Worm (Caenorhabditis elegans) whole organism, early embryonic: ENCODE data around the gene oig-5.

Experiments used
- B0310.2 ChIP-seq: sonication (generic microtip); optimal IDR thresholded peaks from 2 replicates; lab custom pipeline; 2016; ENCODE audit warnings: mild to moderate bottlenecking, missing genetic modification characterization, missing compliant biosample characterization
- F13C5.2 ChIP-seq: sonication (generic microtip); optimal IDR thresholded peaks from 2 replicates; lab custom pipeline; 2017; ENCODE audit warnings: mild to moderate bottlenecking, missing genetic modification characterization, inconsistent platforms, missing compliant biosample characterization
- aly-1 ChIP-seq: sonication (generic microtip); optimal IDR thresholded peaks from 2 replicates; lab custom pipeline; 2016; ENCODE audit warnings: missing genetic modification characterization, missing compliant biosample characterization
- ama-1 ChIP-seq: fragments of 150-350 bp; optimal IDR thresholded peaks from 2 replicates; lab custom pipeline; 2014
- ceh-13 ChIP-seq: fragments of 200-800 bp; sonication (Bioruptor generic); optimal IDR thresholded peaks from 2 replicates; lab custom pipeline; 2018; ENCODE audit warnings: mild to moderate bottlenecking, missing genetic modification characterization, missing compliant biosample characterization
- ceh-36 ChIP-seq: sonication (generic microtip); optimal IDR thresholded peaks from 2 replicates; lab custom pipeline; 2016; ENCODE audit warnings: missing genetic modification characterization, inconsistent platforms, missing compliant biosample characterization
- hmbx-1 ChIP-seq: sonication (generic microtip); optimal IDR thresholded peaks from 2 replicates; lab custom pipeline; 2016; ENCODE audit warnings: mild to moderate bottlenecking, missing genetic modification characterization, missing compliant biosample characterization
- hmg-4 ChIP-seq: fragments of 200-800 bp; sonication (Bioruptor generic); optimal IDR thresholded peaks from 2 replicates; lab custom pipeline; 2018; ENCODE audit warnings: mild to moderate bottlenecking, missing genetic modification characterization, missing compliant biosample characterization
- pes-1 ChIP-seq: fragments of 200-800 bp; sonication (Bioruptor generic); IDR thresholded peaks from 2 replicates; pipeline ENCODE4 v1.3.6; 2022; ENCODE audit warnings: missing genetic modification reagents, missing genetic modification characterization, missing compliant biosample characterization
- scrt-1 ChIP-seq: fragments of 200-800 bp; sonication (Bioruptor generic); IDR thresholded peaks from 2 replicates; pipeline ENCODE4 v1.3.6; 2022; ENCODE audit warnings: missing genetic modification characterization, missing compliant biosample characterization
- sea-1 ChIP-seq: fragments of 200-800 bp; sonication (Bioruptor generic); conservative IDR thresholded peaks from 2 replicates; pipeline ENCODE4 v1.3.6; 2022; ENCODE audit warnings: missing genetic modification characterization, missing compliant biosample characterization
- tbx-37 ChIP-seq: fragments of 200-800 bp; sonication (Bioruptor generic); conservative IDR thresholded peaks from 2 replicates; pipeline ENCODE4 v1.3.6; 2022; ENCODE audit warnings: missing genetic modification reagents, missing genetic modification characterization, missing compliant biosample characterization

ce11 chrIV:14824201-14824600 lies 17.2 kb downstream of the oig-5 start:
- TF ChIP-seq ceh-13 (no peak), ama-1 (no peak), sea-1 (GFP tag; lab: Robert Waterston, UW) (no peak), B0310.2 (tag; lab: Kevin White, UChicago) (no peak), aly-1 (tag; lab: Kevin White, UChicago) (no peak), scrt-1 (GFP tag; lab: Robert Waterston, UW) (no peak), F13C5.2 (tag; lab: Kevin White, UChicago) (no peak), pes-1 (GFP tag; lab: Robert Waterston, UW) (no peak), hmg-4 (no peak), hmbx-1 (no peak), tbx-37 (GFP tag; lab: Robert Waterston, UW) (no peak), ceh-36 (tag; lab: Kevin White, UChicago) (no peak)
